Fruit fly (Drosophila melanogaster) whole organism, prepupa: ENCODE data around the gene CG2909.

Experiments
- Blimp-1 ChIP-seq: fragments of 200-800 bp; sonication (Bioruptor generic); optimal IDR thresholded peaks from 3 replicates; lab custom pipeline; 2017; ENCODE audit warnings: missing biosample characterization, missing genetic modification characterization, mild to moderate bottlenecking, moderate library complexity, missing genetic modification reagents
- CG10631 ChIP-seq: fragments of 200-800 bp; sonication (Bioruptor generic); optimal IDR thresholded peaks from 2 replicates; lab custom pipeline; 2016; ENCODE audit warnings: missing biosample characterization, missing genetic modification characterization
- CG10669 ChIP-seq: fragments of 200-800 bp; sonication (Bioruptor generic); optimal IDR thresholded peaks from 3 replicates; lab custom pipeline; 2018; ENCODE audit warnings: missing biosample characterization, mild to moderate bottlenecking, missing genetic modification characterization, moderate library complexity
- CG11294 ChIP-seq: fragments of 200-800 bp; sonication (Bioruptor generic); IDR thresholded peaks from 2 replicates; pipeline ENCODE4 v1.3.6; 2022; ENCODE audit warnings: missing biosample characterization, missing genetic modification characterization
- CG11762 ChIP-seq: fragments of 200-800 bp; sonication (Bioruptor generic); optimal IDR thresholded peaks from 3 replicates; lab custom pipeline; 2016; ENCODE audit warnings: missing biosample characterization, missing genetic modification characterization; ENCODE audit not compliant: insufficient read depth
- CG15336 ChIP-seq: fragments of 200-800 bp; sonication (Bioruptor generic); IDR thresholded peaks from 2 replicates; pipeline ENCODE4 v1.3.6; 2022; ENCODE audit warnings: missing biosample characterization, missing genetic modification characterization
- CG16779 ChIP-seq: fragments of 200-800 bp; sonication (Bioruptor generic); optimal IDR thresholded peaks from 3 replicates; lab custom pipeline; 2017; ENCODE audit warnings: missing biosample characterization, mild to moderate bottlenecking, missing genetic modification characterization
- CG31627 ChIP-seq: fragments of 200-800 bp; sonication (Bioruptor generic); optimal IDR thresholded peaks from 3 replicates; lab custom pipeline; 2016; ENCODE audit warnings: missing biosample characterization, missing genetic modification characterization
- CG32006 ChIP-seq: fragments of 200-800 bp; sonication (Bioruptor generic); optimal IDR thresholded peaks from 3 replicates; lab custom pipeline; 2017; ENCODE audit warnings: missing biosample characterization, mild to moderate bottlenecking, missing genetic modification characterization
- CG34406 ChIP-seq: fragments of 200-800 bp; sonication (Bioruptor generic); optimal IDR thresholded peaks from 3 replicates; lab custom pipeline; 2016; ENCODE audit warnings: missing biosample characterization, missing genetic modification characterization
- CG3919 ChIP-seq: fragments of 200-800 bp; sonication (Bioruptor generic); optimal IDR thresholded peaks from 3 replicates; lab custom pipeline; 2016; ENCODE audit warnings: missing biosample characterization, missing genetic modification characterization
- CG4318 ChIP-seq: fragments of 200-800 bp; sonication (Bioruptor generic); optimal IDR thresholded peaks from 3 replicates; lab custom pipeline; 2017; ENCODE audit warnings: missing biosample characterization, mild to moderate bottlenecking, missing genetic modification characterization
- CG6276 ChIP-seq: fragments of 200-800 bp; sonication (Bioruptor generic); optimal IDR thresholded peaks from 2 replicates; lab custom pipeline; 2017; ENCODE audit warnings: missing biosample characterization, mild to moderate bottlenecking, missing genetic modification characterization
- CG6808 ChIP-seq: fragments of 200-800 bp; sonication (Bioruptor generic); optimal IDR thresholded peaks from 3 replicates; lab custom pipeline; 2017; ENCODE audit warnings: missing biosample characterization, missing genetic modification characterization, mild to moderate bottlenecking, moderate library complexity, missing genetic modification reagents
- CG7368 ChIP-seq: fragments of 200-800 bp; sonication (Bioruptor generic); optimal IDR thresholded peaks from 3 replicates; lab custom pipeline; 2016; ENCODE audit warnings: missing biosample characterization, missing genetic modification characterization
- CG8319 ChIP-seq: fragments of 200-800 bp; sonication (Bioruptor generic); optimal IDR thresholded peaks from 3 replicates; lab custom pipeline; 2016; ENCODE audit warnings: missing biosample characterization, missing genetic modification characterization
- CG8632 ChIP-seq: fragments of 200-800 bp; sonication (Bioruptor generic); optimal IDR thresholded peaks from 3 replicates; lab custom pipeline; 2016; ENCODE audit warnings: missing biosample characterization, missing genetic modification characterization
- Eip75B ChIP-seq: fragments of 200-800 bp; sonication (Bioruptor generic); optimal IDR thresholded peaks from 3 replicates; lab custom pipeline; 2016; ENCODE audit warnings: missing biosample characterization, missing genetic modification characterization
- Eip78C ChIP-seq: fragments of 200-800 bp; sonication (Bioruptor generic); peaks from one replicate; lab custom pipeline; 2016; ENCODE audit warnings: missing biosample characterization, missing genetic modification characterization
- Eip93F ChIP-seq: fragments of 200-800 bp; sonication (Bioruptor generic); optimal IDR thresholded peaks from 2 replicates; lab custom pipeline; 2016; ENCODE audit warnings: missing biosample characterization, mild to moderate bottlenecking, missing genetic modification characterization
- Ets21C ChIP-seq: fragments of 200-800 bp; sonication (Bioruptor generic); optimal IDR thresholded peaks from 3 replicates; lab custom pipeline; 2016; ENCODE audit warnings: missing biosample characterization, missing genetic modification characterization
- Gug ChIP-seq: fragments of 200-800 bp; sonication (Bioruptor generic); IDR thresholded peaks from 2 replicates; pipeline ENCODE4 v1.3.6; 2022; ENCODE audit warnings: missing biosample characterization, missing genetic modification characterization
- Hr4 ChIP-seq: fragments of 200-800 bp; sonication (Bioruptor generic); optimal IDR thresholded peaks from 3 replicates; lab custom pipeline; 2016; ENCODE audit warnings: missing biosample characterization, missing genetic modification characterization
- Lpt ChIP-seq: fragments of 200-800 bp; sonication (Bioruptor generic); optimal IDR thresholded peaks from 3 replicates; lab custom pipeline; 2016; ENCODE audit warnings: missing biosample characterization, missing genetic modification characterization
- Met ChIP-seq: fragments of 200-800 bp; sonication (Bioruptor generic); optimal IDR thresholded peaks from 3 replicates; lab custom pipeline; 2016; ENCODE audit warnings: missing biosample characterization, missing genetic modification characterization
- OdsH ChIP-seq: fragments of 200-800 bp; sonication (Bioruptor generic); optimal IDR thresholded peaks from 3 replicates; lab custom pipeline; 2016; ENCODE audit warnings: missing biosample characterization, missing genetic modification characterization
- Smox ChIP-seq: fragments of 200-800 bp; sonication (Bioruptor generic); optimal IDR thresholded peaks from 3 replicates; lab custom pipeline; 2016; ENCODE audit warnings: missing biosample characterization, missing genetic modification characterization
- Sox102F ChIP-seq: fragments of 200-800 bp; sonication (Bioruptor generic); optimal IDR thresholded peaks from 2 replicates; lab custom pipeline; 2016; ENCODE audit warnings: missing biosample characterization, mild to moderate bottlenecking, missing genetic modification characterization
- Sox14 ChIP-seq: fragments of 200-800 bp; sonication (Bioruptor generic); optimal IDR thresholded peaks from 3 replicates; lab custom pipeline; 2016; ENCODE audit warnings: missing biosample characterization, missing genetic modification characterization
- achi ChIP-seq: fragments of 200-800 bp; sonication (Bioruptor generic); optimal IDR thresholded peaks from 3 replicates; lab custom pipeline; 2016; ENCODE audit warnings: missing biosample characterization, missing genetic modification characterization
- acj6 ChIP-seq: fragments of 200-800 bp; sonication (Bioruptor generic); optimal IDR thresholded peaks from 3 replicates; lab custom pipeline; 2016; ENCODE audit warnings: missing biosample characterization, missing genetic modification characterization
- cyc ChIP-seq: fragments of 200-800 bp; sonication (Bioruptor generic); optimal IDR thresholded peaks from 3 replicates; lab custom pipeline; 2016; ENCODE audit warnings: missing biosample characterization, missing genetic modification characterization
- dac ChIP-seq: fragments of 200-800 bp; sonication (Bioruptor generic); optimal IDR thresholded peaks from 2 replicates; lab custom pipeline; 2017; ENCODE audit warnings: missing biosample characterization, mild to moderate bottlenecking, missing genetic modification characterization
- dsx ChIP-seq: fragments of 200-800 bp; optimal IDR thresholded peaks from 3 replicates; lab custom pipeline; 2019; ENCODE audit warnings: missing biosample characterization, mild to moderate bottlenecking, missing genetic modification characterization, moderate library complexity; ENCODE audit not compliant: poor library complexity, severe bottlenecking
- eg ChIP-seq: fragments of 200-800 bp; sonication (Bioruptor generic); IDR thresholded peaks from 3 replicates; pipeline ENCODE4 v1.3.6; 2022; ENCODE audit warnings: missing biosample characterization, missing genetic modification characterization
- esn ChIP-seq: fragments of 200-800 bp; sonication (Bioruptor generic); optimal IDR thresholded peaks from 2 replicates; lab custom pipeline; 2016; ENCODE audit warnings: missing biosample characterization, mild to moderate bottlenecking, missing genetic modification characterization, moderate library complexity
- fd59A ChIP-seq: fragments of 200-800 bp; sonication (Bioruptor generic); optimal IDR thresholded peaks from 2 replicates; lab custom pipeline; 2017; ENCODE audit warnings: missing biosample characterization, mild to moderate bottlenecking, missing genetic modification characterization, missing genetic modification reagents
- fd85E ChIP-seq: fragments of 200-800 bp; sonication (Bioruptor generic); optimal IDR thresholded peaks from 3 replicates; lab custom pipeline; 2016; ENCODE audit warnings: missing biosample characterization, missing genetic modification characterization
- fkh ChIP-seq: fragments of 200-800 bp; sonication (Bioruptor generic); optimal IDR thresholded peaks from 3 replicates; lab custom pipeline; 2017; ENCODE audit warnings: missing biosample characterization, mild to moderate bottlenecking, missing genetic modification characterization, moderate library complexity
- lz ChIP-seq: fragments of 200-800 bp; sonication (Bioruptor generic); optimal IDR thresholded peaks from 3 replicates; lab custom pipeline; 2016; ENCODE audit warnings: missing biosample characterization, missing genetic modification characterization
- net ChIP-seq: fragments of 200-800 bp; sonication (Bioruptor generic); optimal IDR thresholded peaks from 3 replicates; lab custom pipeline; 2016; ENCODE audit warnings: missing biosample characterization, missing genetic modification characterization
- pdm3 ChIP-seq: fragments of 200-800 bp; sonication (Bioruptor generic); optimal IDR thresholded peaks from 3 replicates; lab custom pipeline; 2016; ENCODE audit warnings: missing biosample characterization, missing genetic modification characterization
- salr ChIP-seq, 2 experiments: fragments of 200-800 bp; sonication (Bioruptor generic); optimal IDR thresholded peaks; 3 replicates each; lab custom pipeline; 2016 to 2018; ENCODE audit warnings: missing biosample characterization in 2 of 2, missing genetic modification characterization in 2 of 2, mild to moderate bottlenecking in 1 of 2
- spab ChIP-seq: fragments of 200-800 bp; sonication (Bioruptor generic); optimal IDR thresholded peaks from 2 replicates; lab custom pipeline; 2017; ENCODE audit warnings: missing biosample characterization, mild to moderate bottlenecking, missing genetic modification characterization, missing genetic modification reagents
- ss ChIP-seq, 2 experiments: fragments of 200-800 bp; sonication (Bioruptor generic); optimal IDR thresholded peaks; 2 replicates in 1 of 2; 3 replicates in 1 of 2; lab custom pipeline; 2017 to 2018; ENCODE audit warnings: mild to moderate bottlenecking in 2 of 2, missing biosample characterization in 2 of 2, missing genetic modification characterization in 2 of 2, moderate library complexity in 1 of 2
- svp ChIP-seq: fragments of 200-800 bp; sonication (Bioruptor generic); peaks from one replicate; lab custom pipeline; 2016; ENCODE audit warnings: missing biosample characterization, missing genetic modification characterization
- topi ChIP-seq: fragments of 200-800 bp; sonication (Bioruptor generic); optimal IDR thresholded peaks from 3 replicates; lab custom pipeline; 2016; ENCODE audit warnings: missing biosample characterization, missing genetic modification characterization
- vri ChIP-seq: fragments of 200-800 bp; sonication (Bioruptor generic); optimal IDR thresholded peaks from 3 replicates; lab custom pipeline; 2016; ENCODE audit warnings: missing biosample characterization, mild to moderate bottlenecking, missing genetic modification characterization

CG2909 gene

DNA sequence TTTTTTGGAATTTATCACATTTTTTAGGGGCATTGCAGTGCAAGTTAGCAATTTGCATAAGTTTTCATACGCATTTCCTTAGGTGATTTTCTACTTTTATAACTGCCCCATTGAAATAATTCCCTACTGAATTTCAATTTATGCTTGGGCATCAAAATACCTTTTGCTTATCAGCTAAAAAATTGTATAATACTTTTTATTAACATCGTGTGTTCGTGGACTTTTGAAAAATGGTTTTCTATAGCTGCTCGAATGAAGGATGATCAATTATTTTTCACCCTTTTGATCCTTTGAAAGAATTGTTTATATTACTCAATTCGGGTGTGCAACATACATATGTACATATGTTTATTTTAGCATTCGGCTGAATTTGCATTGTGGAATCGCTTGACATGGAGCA is 35.9 kb downstream of the CG2909 start:
- TF ChIP-seq pdm3 (no peak), cyc (GFP tag; lab: Kevin White, UChicago) (no peak)

DNA sequence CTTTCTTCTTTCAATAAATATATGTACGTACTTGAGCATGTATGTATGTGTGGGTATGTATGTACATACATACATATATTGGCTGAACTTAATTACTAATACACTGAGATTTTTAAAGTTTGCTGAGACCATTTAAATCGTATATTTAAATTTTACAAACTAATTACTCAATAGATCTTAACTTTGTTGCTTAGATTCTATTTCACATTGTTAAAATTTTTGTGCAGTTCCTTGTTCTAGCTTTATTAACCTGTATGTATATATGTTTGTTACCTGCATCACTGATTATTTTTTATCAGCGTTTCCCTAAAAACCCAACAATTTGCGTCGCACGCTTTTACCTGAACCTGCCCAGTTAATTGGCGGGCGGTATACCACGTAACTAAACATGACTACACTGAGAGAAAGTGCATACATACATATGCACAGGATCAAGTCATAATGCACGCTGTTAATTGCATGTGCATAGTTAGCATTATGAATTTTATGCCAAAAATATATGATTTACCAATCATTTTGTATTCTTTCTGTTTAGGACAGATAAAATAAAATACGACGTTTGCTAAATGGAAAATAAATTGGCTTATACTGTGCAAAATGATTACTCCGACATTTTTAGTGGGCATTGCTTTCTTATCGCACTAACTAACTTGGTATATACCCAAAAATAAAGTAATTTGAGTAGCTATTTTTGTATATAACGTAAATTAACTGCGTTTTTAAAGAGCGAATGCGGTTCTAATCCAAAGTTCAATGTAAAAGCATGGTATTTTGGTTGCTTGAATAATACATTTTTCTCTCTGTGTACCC is 36.5 kb downstream of the CG2909 start:
- no peak for TF ChIP-seq fd85E (GFP tag; lab: Kevin White, UChicago)
- no peak for TF ChIP-seq CG16779
- peak; percentile 19 for TF ChIP-seq CG10631 (GFP tag; lab: Kevin White, UChicago)
- peak; percentile 31 for TF ChIP-seq topi
- peak; percentile 38 for TF ChIP-seq CG31627 (GFP tag; lab: Kevin White, UChicago)
- peak; percentile 26 for TF ChIP-seq Sox14 (GFP tag; lab: Kevin White, UChicago)
- peak; percentile 47 for TF ChIP-seq pdm3
- TF ChIP-seq CG4318 (GFP tag; lab: Kevin White, UChicago) = no peak
- TF ChIP-seq CG11762 (GFP tag; lab: Kevin White, UChicago) = no peak
- TF ChIP-seq eg (GFP tag; lab: Robert Waterston, UW) = peak; percentile 48; the same call in 1 of the 3 replicates
- no peak for TF ChIP-seq CG6808 (GFP tag; lab: Kevin White, UChicago)
- no peak for TF ChIP-seq ss (GFP tag; optimal IDR thresholded peaks at IDR 0.05; lab: Kevin White, UChicago)
- peak; percentile 4 for TF ChIP-seq CG6276 (GFP tag; lab: Kevin White, UChicago)
- TF ChIP-seq OdsH (GFP tag; lab: Kevin White, UChicago) = peak; percentile 28
- TF ChIP-seq Ets21C = no peak
- no peak for TF ChIP-seq net (GFP tag; lab: Kevin White, UChicago)
- TF ChIP-seq achi (GFP tag; lab: Kevin White, UChicago) = peak; percentile 32
- peak; percentile 61 for TF ChIP-seq CG32006 (GFP tag; lab: Kevin White, UChicago)
- peak; percentile 23 for TF ChIP-seq CG34406 (GFP tag; lab: Kevin White, UChicago)
- peak; percentile 84 for TF ChIP-seq Eip78C (GFP tag; lab: Kevin White, UChicago)
- peak; percentile 27 for TF ChIP-seq Hr4 (GFP tag; lab: Kevin White, UChicago)
- TF ChIP-seq Blimp-1 (GFP tag; lab: Kevin White, UChicago) = no peak
- TF ChIP-seq acj6 (GFP tag; lab: Kevin White, UChicago) = peak; percentile 37
- peak; percentile 47 for TF ChIP-seq Smox (GFP tag; lab: Kevin White, UChicago)
- TF ChIP-seq lz (GFP tag; lab: Kevin White, UChicago) = peak; percentile 35
- no peak for TF ChIP-seq dac (GFP tag; lab: Kevin White, UChicago)
- TF ChIP-seq Sox102F = no peak
- peak; percentile 67 for TF ChIP-seq esn (GFP tag; lab: Kevin White, UChicago)
- peak; percentile 35 for TF ChIP-seq CG3919 (GFP tag; lab: Kevin White, UChicago)
- TF ChIP-seq cyc (GFP tag; lab: Kevin White, UChicago) = peak; percentile 22
- TF ChIP-seq CG15336 (GFP tag; lab: Robert Waterston, UW) = 0 out of 2 replicates have a peak, but pooled peaks have one; percentile 35
- TF ChIP-seq fd59A (GFP tag; lab: Kevin White, UChicago) = no peak
- peak; percentile 28 for TF ChIP-seq Eip75B (GFP tag; lab: Kevin White, UChicago)
- TF ChIP-seq Lpt (GFP tag; lab: Kevin White, UChicago) = no peak
- peak; percentile 57 for TF ChIP-seq Met (GFP tag; lab: Kevin White, UChicago)
- TF ChIP-seq CG7368 = peak; percentile 1
- TF ChIP-seq dsx = no peak
- no peak for TF ChIP-seq Eip93F (GFP tag; lab: Kevin White, UChicago)
- no peak for TF ChIP-seq vri
- peak; percentile 77 for TF ChIP-seq svp
- TF ChIP-seq Gug = no peak
- no peak for TF ChIP-seq CG11294 (GFP tag; lab: Robert Waterston, UW)
- TF ChIP-seq CG10669 = peak; percentile 16
- TF ChIP-seq CG8632 = peak; percentile 3
- TF ChIP-seq salr (GFP tag; optimal IDR thresholded peaks at IDR 0.05; lab: Kevin White, UChicago) = no peak
- no peak for TF ChIP-seq spab (GFP tag; lab: Kevin White, UChicago)
- no peak for TF ChIP-seq fkh
- TF ChIP-seq CG8319 (GFP tag; lab: Kevin White, UChicago) = peak; percentile 4
